Worm (Caenorhabditis elegans): Measurements from ENCODE around the gene wrn-1.

The wrn-1 gene

ce11 chrII:6544842-6545410 is 9.9 kb upstream of the wrn-1 start, which contains the start of gene lron-15:
Gene lron-15, minus strand, starts transcription at chrII:6544892.
- TF ChIP-seq nhr-237 (tag; optimal IDR thresholded peaks at IDR 0.05) = no peak

ce11 chrII:6558887-6559286 is 4.1 kb downstream of the wrn-1 start:
- TF ChIP-seq F13H6.1 (tag; optimal IDR thresholded peaks at IDR 0.05) = no peak
- TF ChIP-seq elt-3 (tag; optimal IDR thresholded peaks at IDR 0.05) = no peak
- TF ChIP-seq lin-11 (tag; optimal IDR thresholded peaks at IDR 0.05) = no peak
- no peak for TF ChIP-seq elt-1 (tag; optimal IDR thresholded peaks at IDR 0.05)
- no peak for TF ChIP-seq nhr-6 (tag; optimal IDR thresholded peaks at IDR 0.05)
- no peak for TF ChIP-seq nhr-21 (tag; optimal IDR thresholded peaks at IDR 0.05)
- no peak for TF ChIP-seq sma-3 (GFP tag; optimal IDR thresholded peaks at IDR 0.05)
- no peak for TF ChIP-seq nhr-12 (tag; optimal IDR thresholded peaks at IDR 0.05)
- TF ChIP-seq alr-1 (tag; optimal IDR thresholded peaks at IDR 0.05) = no peak
- TF ChIP-seq unc-39 (tag; optimal IDR thresholded peaks at IDR 0.05) = no peak
- TF ChIP-seq mab-5 (tag; optimal IDR thresholded peaks at IDR 0.05) = no peak
- no peak for TF ChIP-seq Y55F3AM.14 (GFP tag; optimal IDR thresholded peaks at IDR 0.05)
- TF ChIP-seq ceh-16 (tag; optimal IDR thresholded peaks at IDR 0.05) = no peak
- no peak for TF ChIP-seq ceh-82 (tag; optimal IDR thresholded peaks at IDR 0.05)
- TF ChIP-seq nhr-25 (tag; optimal IDR thresholded peaks at IDR 0.05) = no peak

ce11 chrII:6560291-6560690 is 5.5 kb downstream of the wrn-1 start:
- TF ChIP-seq unc-55 (GFP tag; optimal IDR thresholded peaks at IDR 0.05) (no peak), unc-39 (tag; optimal IDR thresholded peaks at IDR 0.05) (no peak), C34F6.9 (tag; optimal IDR thresholded peaks at IDR 0.05) (no peak), ztf-1 (GFP tag; conservative IDR thresholded peaks at IDR 0.05) (no peak), nhr-10 (tag; optimal IDR thresholded peaks at IDR 0.05) (no peak), ama-1 (optimal IDR thresholded peaks at IDR 0.05) (peak; percentile 51), nhr-77 (tag; optimal IDR thresholded peaks at IDR 0.05) (no peak), lsy-2 (tag; optimal IDR thresholded peaks at IDR 0.05) (no peak), lin-39 (tag; optimal IDR thresholded peaks at IDR 0.05) (no peak), nhr-129 (tag; optimal IDR thresholded peaks at IDR 0.05) (peak; percentile 27), elt-1 (tag; optimal IDR thresholded peaks at IDR 0.05) (no peak), F13H6.1 (tag; optimal IDR thresholded peaks at IDR 0.05) (no peak)

- TF ChIP-seq ama-1 (optimal IDR thresholded peaks at IDR 0.05) (peak; percentile 60), nhr-77 (tag; optimal IDR thresholded peaks at IDR 0.05) (no peak), nhr-129 (tag; optimal IDR thresholded peaks at IDR 0.05) (peak; percentile 74), snpc-4 (tag; optimal IDR thresholded peaks at IDR 0.05) (no peak), C34F6.9 (tag; optimal IDR thresholded peaks at IDR 0.05) (no peak), lsy-2 (tag; optimal IDR thresholded peaks at IDR 0.05) (peak in 1 of 2 experiments; percentile 9)
Measured at ce11 chrII:6561300-6561699, 6.5 kb downstream of the wrn-1 start, which contains the start of gene F18C5.10. Gene F18C5.10, minus strand, starts transcription at chrII:6561444.

ce11 chrII:6562203-6562867 is 7.6 kb downstream of the wrn-1 start:
- TF ChIP-seq sma-9 (GFP tag; optimal IDR thresholded peaks at IDR 0.05) = peak; percentile 24
- no peak for TF ChIP-seq sma-9 (tag; optimal IDR thresholded peaks at IDR 0.05)
- TF ChIP-seq blmp-1 (tag; optimal IDR thresholded peaks at IDR 0.05; ENCODE audit: insufficient read depth) = peak; percentile 94
- TF ChIP-seq nhr-10 (tag; optimal IDR thresholded peaks at IDR 0.05) = no peak
- no peak for TF ChIP-seq ztf-4 (tag; optimal IDR thresholded peaks at IDR 0.05)
- peak in 1 of 2 experiments; percentile 9 for TF ChIP-seq lsy-2 (tag; optimal IDR thresholded peaks at IDR 0.05)
- TF ChIP-seq unc-62 (GFP tag; optimal IDR thresholded peaks at IDR 0.05) = no peak
- TF ChIP-seq ztf-1 (GFP tag; conservative IDR thresholded peaks at IDR 0.05) = no peak
- no peak for TF ChIP-seq mab-5 (tag; optimal IDR thresholded peaks at IDR 0.05)
- no peak for TF ChIP-seq ZK546.5 (tag; optimal IDR thresholded peaks at IDR 0.05)
- TF ChIP-seq ztf-11 (tag; optimal IDR thresholded peaks at IDR 0.05) = no peak
- peak; percentile 72 for TF ChIP-seq nhr-25 (tag; optimal IDR thresholded peaks at IDR 0.05)
- TF ChIP-seq elt-3 (tag; optimal IDR thresholded peaks at IDR 0.05) = no peak
- TF ChIP-seq lin-39 (tag; optimal IDR thresholded peaks at IDR 0.05) = no peak
- no peak for TF ChIP-seq nhr-12 (tag; optimal IDR thresholded peaks at IDR 0.05)
- no peak for TF ChIP-seq alr-1 (tag; optimal IDR thresholded peaks at IDR 0.05)
- TF ChIP-seq aly-2 (tag; optimal IDR thresholded peaks at IDR 0.05) = no peak
- no peak for TF ChIP-seq nhr-23 (tag; optimal IDR thresholded peaks at IDR 0.05)
- no peak for TF ChIP-seq egl-27 (tag; optimal IDR thresholded peaks at IDR 0.05)
- no peak for TF ChIP-seq lin-11 (tag; optimal IDR thresholded peaks at IDR 0.05)
- peak; percentile 56 for TF ChIP-seq sma-3 (GFP tag; optimal IDR thresholded peaks at IDR 0.05)
- no peak for TF ChIP-seq ceh-82 (tag; optimal IDR thresholded peaks at IDR 0.05)
- TF ChIP-seq snpc-4 (tag; optimal IDR thresholded peaks at IDR 0.05) = no peak
- TF ChIP-seq gmeb-1 (tag; optimal IDR thresholded peaks at IDR 0.05) = no peak
- no peak for TF ChIP-seq elt-1 (tag; optimal IDR thresholded peaks at IDR 0.05)
- no peak for TF ChIP-seq ceh-16 (tag; optimal IDR thresholded peaks at IDR 0.05)
- TF ChIP-seq nhr-77 (tag; optimal IDR thresholded peaks at IDR 0.05) = no peak
- TF ChIP-seq R02D3.7 (tag; optimal IDR thresholded peaks at IDR 0.05) = no peak
- peak; percentile 9 for TF ChIP-seq F13H6.1 (tag; optimal IDR thresholded peaks at IDR 0.05)
- TF ChIP-seq mbf-1 (tag; optimal IDR thresholded peaks at IDR 0.05) = no peak
- no peak for TF ChIP-seq nhr-129 (tag; optimal IDR thresholded peaks at IDR 0.05)
- TF ChIP-seq unc-39 (tag; optimal IDR thresholded peaks at IDR 0.05) = no peak
- no peak for TF ChIP-seq zag-1 (tag; optimal IDR thresholded peaks at IDR 0.05)
- TF ChIP-seq Y55F3AM.14 (GFP tag; optimal IDR thresholded peaks at IDR 0.05) = peak; percentile 35
- TF ChIP-seq nhr-237 (tag; optimal IDR thresholded peaks at IDR 0.05) = no peak
- TF ChIP-seq peb-1 (tag; optimal IDR thresholded peaks at IDR 0.05) = no peak

Data from whole organism, L2 larva.